Worm (Caenorhabditis elegans) whole organism, L3 larva: ENCODE results near the gene fos-1.
A peak's percentile ranks its signal among the peaks of the same experiment; 100 is the strongest.
"Not testable (repeated sequence)": the region's sequence is repeated elsewhere in the genome, so short reads cannot be mapped to it uniquely, and the experiment has no call there.

ENCODE experiments used
- R02D3.7 ChIP-seq: fragments of 150-350 bp; optimal IDR thresholded peaks from 2 replicates; lab custom pipeline; 2014; ENCODE audit warnings: missing biosample characterization, missing genetic modification characterization
- ZK546.5 ChIP-seq: sonication (generic microtip); optimal IDR thresholded peaks from 2 replicates; lab custom pipeline; 2017; ENCODE audit warnings: missing biosample characterization, missing genetic modification characterization
- ama-1 ChIP-seq: fragments of 150-350 bp; optimal IDR thresholded peaks from 2 replicates; lab custom pipeline; 2018
- ceh-16 ChIP-seq: sonication (generic microtip); optimal IDR thresholded peaks from 2 replicates; lab custom pipeline; 2017; ENCODE audit warnings: missing biosample characterization, missing genetic modification characterization
- ceh-28 ChIP-seq: fragments of 150-350 bp; optimal IDR thresholded peaks from 2 replicates; lab custom pipeline; 2014; ENCODE audit warnings: missing biosample characterization, missing genetic modification reagents, missing genetic modification characterization
- egl-27 ChIP-seq: sonication (generic microtip); optimal IDR thresholded peaks from 4 replicates; lab custom pipeline; 2017; ENCODE audit warnings: missing biosample characterization, missing genetic modification reagents, missing genetic modification characterization
- egl-5 ChIP-seq: fragments of 150-350 bp; optimal IDR thresholded peaks from 2 replicates; lab custom pipeline; 2017; ENCODE audit warnings: missing biosample characterization, missing genetic modification reagents, missing genetic modification characterization, inconsistent platforms
- elt-1 ChIP-seq: fragments of 150-350 bp; optimal IDR thresholded peaks from 2 replicates; lab custom pipeline; 2014; ENCODE audit warnings: missing biosample characterization, missing genetic modification characterization
- elt-2 ChIP-seq: sonication (generic microtip); optimal IDR thresholded peaks from 2 replicates; lab custom pipeline; 2016; ENCODE audit warnings: missing genetic modification reagents, mild to moderate bottlenecking, missing genetic modification characterization, missing compliant biosample characterization
- eor-1 ChIP-seq, 2 experiments: fragments of 150-350 bp; optimal IDR thresholded peaks; 2 replicates each; lab custom pipeline; 2014 to 2018; ENCODE audit warnings: missing biosample characterization in 2 of 2, missing genetic modification characterization in 2 of 2
- fkh-10 ChIP-seq: sonication (generic microtip); optimal IDR thresholded peaks from 2 replicates; lab custom pipeline; 2017; ENCODE audit warnings: missing biosample characterization, missing genetic modification reagents, missing genetic modification characterization
- fkh-2 ChIP-seq: fragments of 150-350 bp; optimal IDR thresholded peaks from 2 replicates; lab custom pipeline; 2014; ENCODE audit warnings: missing biosample characterization, missing genetic modification reagents, missing genetic modification characterization
- hmg-11 ChIP-seq: sonication (generic microtip); optimal IDR thresholded peaks from 2 replicates; lab custom pipeline; 2016; ENCODE audit warnings: missing genetic modification characterization, missing compliant biosample characterization
- lin-15B ChIP-seq: fragments of 150-350 bp; optimal IDR thresholded peaks from 2 replicates; lab custom pipeline; 2014; ENCODE audit warnings: missing biosample characterization, missing genetic modification characterization
- lsy-12 ChIP-seq: sonication (generic microtip); optimal IDR thresholded peaks from 2 replicates; lab custom pipeline; 2016; ENCODE audit warnings: mild to moderate bottlenecking, missing genetic modification characterization, missing compliant biosample characterization
- mml-1 ChIP-seq: fragments of 150-350 bp; sonication (generic microtip); optimal IDR thresholded peaks from 3 replicates; lab custom pipeline; 2014; ENCODE audit warnings: missing biosample characterization, missing genetic modification characterization
- nfya-1 ChIP-seq: sonication (generic microtip); optimal IDR thresholded peaks from 2 replicates; lab custom pipeline; 2017; ENCODE audit warnings: missing genetic modification characterization, mild to moderate bottlenecking, missing compliant biosample characterization, antibody characterized with exemption, moderate library complexity; ENCODE audit not compliant: insufficient read depth
- nhr-11 ChIP-seq: fragments of 150-350 bp; optimal IDR thresholded peaks from 2 replicates; lab custom pipeline; 2014; ENCODE audit warnings: missing biosample characterization, missing genetic modification characterization
- nhr-12 ChIP-seq: fragments of 150-350 bp; optimal IDR thresholded peaks from 2 replicates; lab custom pipeline; 2014; ENCODE audit warnings: missing biosample characterization, missing genetic modification characterization
- nhr-237 ChIP-seq: fragments of 150-350 bp; optimal IDR thresholded peaks from 2 replicates; lab custom pipeline; 2014; ENCODE audit warnings: missing biosample characterization, missing genetic modification characterization
- nhr-25 ChIP-seq: sonication (generic microtip); optimal IDR thresholded peaks from 2 replicates; lab custom pipeline; 2017; ENCODE audit warnings: missing biosample characterization, missing genetic modification characterization
- pha-4 ChIP-seq: fragments of 150-350 bp; optimal IDR thresholded peaks from 2 replicates; lab custom pipeline; 2014; ENCODE audit warnings: missing biosample characterization, missing genetic modification reagents, missing genetic modification characterization
- snpc-4 ChIP-seq: fragments of 150-350 bp; optimal IDR thresholded peaks from 2 replicates; lab custom pipeline; 2014; ENCODE audit warnings: missing biosample characterization, missing genetic modification characterization
- unc-62 ChIP-seq: fragments of 150-350 bp; sonication (generic microtip); optimal IDR thresholded peaks from 4 replicates; lab custom pipeline; 2014; ENCODE audit warnings: missing biosample characterization, missing genetic modification reagents, missing genetic modification characterization
- zag-1 ChIP-seq: fragments of 150-350 bp; optimal IDR thresholded peaks from 2 replicates; lab custom pipeline; 2014; ENCODE audit warnings: missing biosample characterization, missing genetic modification characterization
- ztf-4 ChIP-seq: fragments of 150-350 bp; optimal IDR thresholded peaks from 2 replicates; lab custom pipeline; 2014; ENCODE audit warnings: missing biosample characterization, missing genetic modification characterization

The fos-1 gene

DNA sequence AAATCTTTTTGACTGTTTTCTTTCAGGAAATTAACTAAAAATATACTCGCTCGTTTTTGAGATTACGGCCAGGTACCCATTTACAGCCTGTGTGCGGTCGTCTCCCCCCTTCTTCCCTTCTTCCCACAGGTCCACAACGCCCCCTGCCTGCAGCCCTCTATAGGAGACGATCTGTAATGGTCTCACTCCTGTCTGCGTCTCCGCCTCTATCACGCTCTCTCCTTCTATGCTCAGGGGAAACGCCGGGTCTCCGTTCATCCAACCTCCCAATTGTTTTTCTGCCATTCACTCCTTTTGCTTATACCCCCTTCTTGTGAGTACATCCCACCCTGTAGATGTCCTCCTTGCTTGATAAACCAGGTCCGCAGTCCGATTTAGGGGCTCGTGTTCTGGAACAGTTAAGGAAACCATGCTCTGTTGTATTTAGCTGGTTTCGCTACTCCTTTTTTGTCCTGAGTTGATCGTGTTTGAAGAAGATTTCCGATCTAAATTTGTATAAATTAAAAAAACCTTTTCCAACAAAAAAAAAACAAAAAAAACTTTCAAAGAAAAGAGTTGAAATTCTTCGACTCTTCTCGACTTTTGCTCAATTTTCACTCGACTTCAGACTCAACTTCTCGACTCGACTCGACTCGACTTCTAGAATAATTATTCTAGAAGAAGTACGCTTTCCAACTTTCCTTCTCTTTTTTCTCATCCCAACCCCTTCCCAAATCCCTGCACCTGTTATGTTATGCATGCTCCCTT, 35.2 kb downstream of the fos-1 start, which contains the start of gene F29G9.1:
F29G9.1 (plus strand) TSS at position 697 of the 747 bp plus-strand sequence.
- not testable (repeated sequence) for TF ChIP-seq ceh-16; hmg-11 (tag; lab: Kevin White, UChicago); nhr-12

DNA sequence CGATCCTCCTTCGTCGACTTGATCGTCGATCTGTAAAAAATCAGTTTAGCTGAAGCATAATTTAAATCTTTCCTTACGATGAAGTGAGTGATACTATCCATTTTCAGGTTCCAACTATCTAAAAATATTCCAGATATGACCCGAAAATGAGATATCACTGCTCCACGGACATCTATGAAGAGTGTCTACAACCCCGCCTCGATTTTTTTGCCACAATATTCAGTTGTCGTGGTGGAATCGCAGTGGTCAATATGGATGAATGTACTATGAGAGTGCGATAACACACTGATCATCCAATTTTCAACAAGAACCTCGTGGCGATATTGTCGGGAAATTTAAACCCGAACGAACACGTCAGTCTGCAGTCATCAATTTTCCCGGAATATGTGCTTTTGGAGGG, 38.0 kb downstream of the fos-1 start, which contains the start of gene R01B10.2:
R01B10.2 (minus strand) TSS at position 101 of the 400 bp plus-strand sequence.
- TF ChIP-seq ZK546.5 (tag; lab: Kevin White, UChicago) (no peak), lin-15B (tag; lab: Kevin White, UChicago) (no peak)

DNA sequence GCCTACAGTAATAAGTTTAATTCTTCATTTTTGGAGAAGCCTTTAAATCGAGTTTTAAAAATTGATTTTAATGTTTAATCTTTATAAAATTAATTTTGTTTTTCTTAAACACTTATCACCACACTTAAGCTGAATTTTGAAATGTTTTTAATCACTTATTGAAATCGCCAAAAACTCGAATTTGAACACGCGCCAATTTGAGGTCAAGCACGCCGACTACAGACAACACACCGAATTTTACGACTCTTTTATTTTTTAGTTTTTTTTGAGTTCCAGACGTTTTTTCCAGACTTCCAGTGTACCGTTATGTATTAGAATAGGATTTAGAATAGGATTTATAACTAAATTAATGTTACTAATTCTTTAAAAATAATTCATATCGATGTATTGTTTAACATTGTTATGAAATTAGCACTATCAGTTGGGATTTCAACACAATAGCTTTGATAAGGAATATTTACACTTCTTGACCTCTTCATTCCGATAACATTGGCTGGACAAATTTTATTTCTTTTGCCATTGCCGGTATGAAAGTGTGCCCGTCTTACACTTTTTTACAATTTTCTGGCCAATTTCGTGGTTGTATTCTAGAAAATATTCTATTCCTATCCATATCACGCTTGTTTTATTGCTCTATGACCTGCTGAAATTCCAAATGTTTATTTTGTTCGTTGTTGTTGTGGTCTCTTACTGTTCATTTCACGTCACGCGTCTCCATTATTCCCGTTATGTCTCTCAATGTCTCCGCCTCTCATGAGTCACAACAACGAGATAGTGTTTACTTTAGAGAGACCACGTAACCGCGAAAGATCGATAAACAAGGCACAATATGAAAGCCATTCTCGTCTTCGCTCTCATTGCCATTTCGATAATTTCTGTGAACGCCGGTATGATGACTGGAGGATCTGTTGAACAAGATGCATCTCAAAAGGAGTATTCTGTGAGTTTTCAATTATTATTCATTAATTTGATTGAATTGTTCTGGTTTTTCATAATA, 40.2 kb downstream of the fos-1 start, which contains the start of gene cpi-2:
cpi-2 (plus strand) TSS at position 788 of the 997 bp plus-strand sequence.
- TF ChIP-seq snpc-4 (tag; lab: Kevin White, UChicago) (peak; percentile 3), nhr-25 (peak; percentile 7), hmg-11 (tag; lab: Kevin White, UChicago) (peak; percentile 51), elt-2 (peak; percentile 70), fkh-2 (tag; lab: Kevin White, UChicago) (no peak), ceh-28 (tag; lab: Kevin White, UChicago) (peak; percentile 88), nfya-1 (tag; lab: Kevin White, UChicago) (peak; percentile 58), ZK546.5 (tag; lab: Kevin White, UChicago) (no peak), pha-4 (tag; lab: Kevin White, UChicago) (peak; percentile 93), ama-1 (lab: Kevin White, UChicago) (peak; percentile 81)

DNA sequence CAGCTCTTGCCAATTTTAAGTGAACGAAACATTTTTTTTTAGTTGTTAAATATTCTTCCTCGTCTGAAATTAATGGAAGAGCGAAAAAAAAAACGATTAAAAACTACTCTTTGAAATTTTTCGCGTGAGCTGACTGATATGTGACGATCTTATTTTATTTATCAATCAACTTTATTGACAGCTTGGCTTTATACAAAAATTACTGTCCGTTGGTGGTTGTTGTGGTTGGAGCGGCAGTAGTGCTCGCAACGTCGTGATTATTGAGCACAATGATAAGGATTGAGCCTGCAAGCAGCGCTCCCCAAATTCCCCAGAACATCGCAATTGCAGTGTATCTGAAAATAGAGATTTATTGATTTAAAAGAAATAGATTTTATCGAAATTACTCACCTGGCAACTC, 41.0 kb downstream of the fos-1 start:
- TF ChIP-seq elt-2, result peak; percentile 38
- TF ChIP-seq nhr-237, result no peak
- TF ChIP-seq, all 47 proteins: peak for 1

DNA sequence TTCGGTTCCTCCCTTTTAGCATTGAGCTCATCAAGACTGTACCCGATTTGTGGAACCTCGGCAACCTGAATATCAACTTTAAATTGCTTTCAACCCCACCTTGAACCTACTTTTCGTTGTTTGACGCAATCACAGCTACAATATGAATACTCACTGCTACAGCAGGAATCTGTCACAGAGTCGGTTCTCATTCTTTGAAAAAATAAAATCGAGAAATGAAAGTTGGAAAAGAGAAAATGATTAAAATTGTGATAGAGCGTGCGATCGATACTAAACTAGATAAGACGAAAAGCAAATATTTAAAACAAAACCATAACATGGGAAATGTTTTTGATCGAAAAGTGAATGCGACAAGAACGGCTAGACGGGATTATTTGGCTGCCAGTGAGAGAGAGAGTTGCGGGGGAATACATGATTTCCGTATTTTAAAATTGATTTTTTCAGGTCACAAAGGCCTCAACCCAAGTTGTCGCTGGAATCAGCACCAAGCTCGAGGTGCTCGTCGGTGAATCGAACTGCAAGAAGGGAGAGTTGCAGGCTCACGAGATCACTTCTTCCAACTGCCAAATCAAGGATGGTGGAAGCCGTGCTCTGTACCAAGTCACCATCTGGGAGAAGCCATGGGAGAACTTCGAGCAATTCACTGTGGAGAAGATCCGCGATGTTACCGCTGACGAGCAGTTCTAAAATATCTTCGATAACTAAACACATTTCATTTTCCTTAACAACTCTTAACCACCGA, 41.6 kb downstream of the fos-1 start, which contains the start of gene R01B10.3:
R01B10.3 (minus strand) TSS at position 277 of the 742 bp plus-strand sequence.
- TF ChIP-seq pha-4 (tag; lab: Kevin White, UChicago), result peak; percentile 26
- TF ChIP-seq nhr-11, result no peak
- TF ChIP-seq, all 47 proteins: peak for 1

DNA sequence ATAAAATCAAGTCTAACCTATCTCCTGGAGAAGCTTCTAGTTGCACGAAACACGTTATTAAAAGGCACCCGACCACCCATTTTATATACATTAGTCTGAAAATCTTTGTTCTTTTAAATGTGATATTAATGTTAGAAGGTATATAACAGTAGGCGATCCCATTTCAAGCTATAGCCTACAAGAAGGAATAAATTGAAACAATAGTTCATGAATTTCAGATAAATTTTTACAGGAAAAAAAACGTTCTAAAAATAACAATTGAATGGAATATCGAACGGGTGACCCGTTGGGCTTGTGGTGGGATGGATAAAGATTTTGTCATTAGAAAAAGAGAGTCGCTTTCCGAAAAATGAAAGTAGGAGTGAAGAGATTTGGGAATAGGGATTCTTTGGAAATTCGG, 44.4 kb downstream of the fos-1 start, which contains the start of gene pgap-3:
pgap-3 (minus strand) TSS at position 101 of the 400 bp plus-strand sequence.
- no peak for TF ChIP-seq nfya-1 (tag; lab: Kevin White, UChicago)
- no peak for TF ChIP-seq eor-1 (tag; optimal IDR thresholded peaks at IDR 0.05; lab: Kevin White, UChicago)
- no peak for TF ChIP-seq nhr-12
- no peak for TF ChIP-seq ama-1 (lab: Kevin White, UChicago)
- TF ChIP-seq elt-2, result no peak
- TF ChIP-seq egl-5 (tag; lab: Kevin White, UChicago), result no peak
- no peak for TF ChIP-seq fkh-10 (GFP tag; lab: Kevin White, UChicago)
- TF ChIP-seq pha-4 (tag; lab: Kevin White, UChicago), result no peak
- TF ChIP-seq lin-15B (tag; lab: Kevin White, UChicago), result no peak
- no peak for TF ChIP-seq elt-1 (tag; lab: Kevin White, UChicago)
- TF ChIP-seq egl-27, result no peak
- TF ChIP-seq, all 47 proteins: peak for 0

DNA sequence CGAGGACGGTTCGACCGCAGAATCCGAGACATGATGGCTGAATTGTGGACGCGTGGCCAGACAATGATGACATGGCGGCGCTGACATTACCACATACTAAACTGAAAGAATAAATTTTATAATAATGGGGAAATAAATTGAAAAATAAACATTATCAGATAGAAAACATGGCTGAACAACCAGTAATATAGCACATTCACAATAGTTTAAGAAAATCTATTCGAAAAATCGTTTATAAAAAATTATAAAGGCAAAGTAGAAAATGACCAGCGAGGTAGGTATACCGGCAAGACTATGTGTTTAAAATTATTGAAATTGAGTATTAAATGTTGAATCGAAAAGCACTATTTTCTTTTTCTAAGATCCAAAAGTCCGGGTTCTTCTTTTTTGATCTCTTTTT, 47.8 kb downstream of the fos-1 start, which contains the start of gene jamp-1:
jamp-1 (minus strand) TSS at position 101 of the 400 bp plus-strand sequence.
- no peak for TF ChIP-seq ztf-4 (tag; lab: Kevin White, UChicago)
- no peak for TF ChIP-seq mml-1 (tag; lab: Kevin White, UChicago)
- no peak for TF ChIP-seq R02D3.7
- TF ChIP-seq fkh-10 (GFP tag; lab: Kevin White, UChicago), result no peak
- no peak for TF ChIP-seq unc-62
- TF ChIP-seq zag-1 (tag; lab: Kevin White, UChicago), result no peak
- no peak for TF ChIP-seq nhr-237
- TF ChIP-seq elt-2, result no peak
- TF ChIP-seq lsy-12 (tag; lab: Kevin White, UChicago), result no peak
